Fruit fly (Drosophila melanogaster): ENCODE measurements around the gene PIG-U.

- no peak for TF ChIP-seq Myc (optimal IDR thresholded peaks at IDR 0.05)
- no peak for TF ChIP-seq psq (optimal IDR thresholded peaks at IDR 0.05)
- no peak for TF ChIP-seq Sin3A (optimal IDR thresholded peaks at IDR 0.05)
- no peak for TF ChIP-seq h (optimal IDR thresholded peaks at IDR 0.05)
- no peak for TF ChIP-seq insv (optimal IDR thresholded peaks at IDR 0.05)
Measured at dm6 chr2L:8478911-8479706, 35.8 kb upstream of the PIG-U start.
